Fruit fly (Drosophila melanogaster): ENCODE measurements around the gene Trs23.

dm6 chr2L:8735572-8735996, 49.6 kb downstream of the Trs23 start:
- no peak for TF ChIP-seq Sin3A (optimal IDR thresholded peaks at IDR 0.05)
- TF ChIP-seq Myc (optimal IDR thresholded peaks at IDR 0.05), result no peak
